Worm (Caenorhabditis elegans): ENCODE measurements around the gene gphr-1.

DNA sequence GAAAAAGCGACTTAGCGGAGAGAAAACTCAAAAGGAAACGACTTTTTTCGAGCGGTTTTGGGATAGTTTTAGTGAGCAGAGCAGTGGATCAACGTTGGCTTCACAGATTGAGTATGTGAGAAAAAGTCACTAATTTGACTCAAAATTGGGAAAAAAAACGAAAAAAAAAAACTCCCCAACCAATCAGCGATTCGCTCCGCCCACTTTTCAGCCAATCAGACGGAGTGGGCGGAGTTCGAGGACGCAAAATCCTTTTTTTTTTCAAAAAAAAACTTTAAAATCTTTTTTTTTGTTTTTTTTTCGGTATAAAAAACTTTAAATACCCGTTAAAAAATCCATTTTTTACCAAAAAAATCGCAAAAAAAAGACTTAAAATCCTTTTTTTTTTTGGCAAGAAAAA lies 2.0 kb downstream of the gphr-1 start:
- TF ChIP-seq med-1 (GFP tag; optimal IDR thresholded peaks at IDR 0.05; ENCODE audit: insufficient read depth) (no peak), T22C8.4 (GFP tag; IDR thresholded peaks at IDR 0.05) (no peak), cog-1 (tag; optimal IDR thresholded peaks at IDR 0.05) (no peak), flt-1 (GFP tag; IDR thresholded peaks at IDR 0.05) (no peak), tab-1 (GFP tag; IDR thresholded peaks at IDR 0.05) (no peak), klf-2 (GFP tag; conservative IDR thresholded peaks at IDR 0.05) (no peak)
